Fruit fly (Drosophila melanogaster) whole organism, embryonic: Measurements from ENCODE around the gene CG14515.
A peak's percentile ranks its signal among the peaks of the same experiment; 100 is the strongest.

ENCODE experiments used
- Abd-B ChIP-seq: fragments of 200-800 bp; sonication (Bioruptor generic); optimal IDR thresholded peaks from 2 replicates; lab custom pipeline; 2018; ENCODE audit warnings: missing biosample characterization, mild to moderate bottlenecking, missing genetic modification characterization, moderate library complexity
- Asciz ChIP-seq: fragments of 200-800 bp; sonication (Bioruptor generic); optimal IDR thresholded peaks from 2 replicates; lab custom pipeline; 2017; ENCODE audit warnings: missing biosample characterization, mild to moderate bottlenecking, missing genetic modification characterization, missing genetic modification reagents
- CG10366 ChIP-seq: fragments of 200-800 bp; sonication (Bioruptor generic); IDR thresholded peaks from 2 replicates; pipeline ENCODE4 v1.3.6; 2022; ENCODE audit warnings: missing biosample characterization, missing genetic modification characterization
- CG12299 ChIP-seq: fragments of 200-800 bp; sonication (Bioruptor generic); optimal IDR thresholded peaks from 2 replicates; lab custom pipeline; 2018; ENCODE audit warnings: missing biosample characterization, mild to moderate bottlenecking, missing genetic modification characterization
- CG12942 ChIP-seq: fragments of 200-800 bp; sonication (Bioruptor generic); optimal IDR thresholded peaks from 3 replicates; lab custom pipeline; 2016; ENCODE audit warnings: missing biosample characterization, missing genetic modification characterization
- CG13296 ChIP-seq: fragments of 200-800 bp; sonication (Bioruptor generic); optimal IDR thresholded peaks from 3 replicates; lab custom pipeline; 2018; ENCODE audit warnings: missing biosample characterization, mild to moderate bottlenecking, missing genetic modification characterization
- CG14965 ChIP-seq: fragments of 200-800 bp; sonication (Bioruptor generic); optimal IDR thresholded peaks from 2 replicates; lab custom pipeline; 2016; ENCODE audit warnings: missing biosample characterization, missing genetic modification characterization, borderline replicate concordance
- CG15479 ChIP-seq: fragments of 200-800 bp; sonication (Bioruptor generic); optimal IDR thresholded peaks from 3 replicates; lab custom pipeline; 2019; ENCODE audit warnings: missing biosample characterization, mild to moderate bottlenecking, missing genetic modification characterization, moderate library complexity
- CG15601 ChIP-seq: fragments of 200-800 bp; sonication (Bioruptor generic); optimal IDR thresholded peaks from 3 replicates; lab custom pipeline; 2019; ENCODE audit warnings: missing biosample characterization, mild to moderate bottlenecking, missing genetic modification characterization, moderate library complexity
- CG15696 ChIP-seq: fragments of 200-800 bp; sonication (Bioruptor generic); optimal IDR thresholded peaks from 2 replicates; lab custom pipeline; 2019; ENCODE audit warnings: missing biosample characterization, mild to moderate bottlenecking, missing genetic modification characterization, moderate library complexity
- CG1647 ChIP-seq: fragments of 200-800 bp; sonication (Bioruptor generic); optimal IDR thresholded peaks from 3 replicates; lab custom pipeline; 2016; ENCODE audit warnings: missing biosample characterization, missing genetic modification characterization
- CG16815 ChIP-seq: fragments of 200-800 bp; sonication (Bioruptor generic); optimal IDR thresholded peaks from 3 replicates; lab custom pipeline; 2017; ENCODE audit warnings: missing biosample characterization, mild to moderate bottlenecking, missing genetic modification characterization
- CG2199 ChIP-seq: fragments of 200-800 bp; sonication (Bioruptor generic); IDR thresholded peaks from 3 replicates; pipeline ENCODE4 v1.3.6; 2022; ENCODE audit warnings: missing biosample characterization, missing genetic modification characterization
- CG2875 ChIP-seq: fragments of 200-800 bp; sonication (Bioruptor generic); optimal IDR thresholded peaks from 2 replicates; lab custom pipeline; 2017; ENCODE audit warnings: missing biosample characterization, mild to moderate bottlenecking, missing genetic modification characterization, missing genetic modification reagents
- CG30020 ChIP-seq: fragments of 200-800 bp; optimal IDR thresholded peaks from 2 replicates; lab custom pipeline; 2019; ENCODE audit warnings: missing biosample characterization, mild to moderate bottlenecking, missing genetic modification characterization, moderate library complexity
- CG3838 ChIP-seq: fragments of 200-800 bp; sonication (Bioruptor generic); optimal IDR thresholded peaks from 3 replicates; lab custom pipeline; 2016; ENCODE audit warnings: missing biosample characterization, missing genetic modification characterization
- CG4617 ChIP-seq: fragments of 200-800 bp; sonication (Bioruptor generic); optimal IDR thresholded peaks from 3 replicates; lab custom pipeline; 2016; ENCODE audit warnings: missing biosample characterization, missing genetic modification characterization, borderline replicate concordance
- CG4707 ChIP-seq: fragments of 200-800 bp; sonication (Bioruptor generic); optimal IDR thresholded peaks from 2 replicates; lab custom pipeline; 2018; ENCODE audit warnings: missing biosample characterization, mild to moderate bottlenecking, missing genetic modification characterization, moderate library complexity
- CG6175 ChIP-seq: fragments of 200-800 bp; sonication (Bioruptor generic); IDR thresholded peaks from 3 replicates; pipeline ENCODE4 v1.3.6; 2022; ENCODE audit warnings: missing biosample characterization, missing genetic modification characterization
- CG7745 ChIP-seq: fragments of 200-800 bp; sonication (Bioruptor generic); optimal IDR thresholded peaks from 2 replicates; lab custom pipeline; 2018; ENCODE audit warnings: missing biosample characterization, mild to moderate bottlenecking, missing genetic modification characterization, moderate library complexity
- CG8924 ChIP-seq: fragments of 200-800 bp; optimal IDR thresholded peaks from 3 replicates; lab custom pipeline; 2019; ENCODE audit warnings: missing biosample characterization, mild to moderate bottlenecking, missing genetic modification characterization, moderate library complexity
- CG9876 ChIP-seq: fragments of 200-800 bp; sonication (Bioruptor generic); optimal IDR thresholded peaks from 2 replicates; lab custom pipeline; 2016; ENCODE audit warnings: missing biosample characterization, missing genetic modification characterization
- Dad ChIP-seq: fragments of 200-800 bp; sonication (Bioruptor generic); optimal IDR thresholded peaks from 3 replicates; lab custom pipeline; 2016; ENCODE audit warnings: missing biosample characterization, missing genetic modification characterization
- Doc3 ChIP-seq: fragments of 200-800 bp; sonication (Bioruptor generic); IDR thresholded peaks from 3 replicates; pipeline ENCODE4 v1.3.6; 2022; ENCODE audit warnings: missing biosample characterization, missing genetic modification characterization; ENCODE audit not compliant: partially characterized antibody
- H15 ChIP-seq: fragments of 200-800 bp; sonication (Bioruptor generic); IDR thresholded peaks from 3 replicates; pipeline ENCODE4 v1.3.6; 2022; ENCODE audit warnings: missing biosample characterization, missing genetic modification characterization
- Hand ChIP-seq: fragments of 200-800 bp; sonication (Bioruptor generic); optimal IDR thresholded peaks from 2 replicates; lab custom pipeline; 2017; ENCODE audit warnings: mild to moderate bottlenecking, missing biosample characterization, missing genetic modification reagents, missing genetic modification characterization
- Scr ChIP-seq: fragments of 200-800 bp; sonication (Bioruptor generic); IDR thresholded peaks from 2 replicates; pipeline ENCODE4 v1.3.6; 2022; ENCODE audit warnings: missing biosample characterization, missing genetic modification characterization; ENCODE audit not compliant: partially characterized antibody
- dmrt11E ChIP-seq: fragments of 200-800 bp; sonication (Bioruptor generic); optimal IDR thresholded peaks from 3 replicates; lab custom pipeline; 2018; ENCODE audit warnings: missing biosample characterization, mild to moderate bottlenecking, missing genetic modification characterization, moderate library complexity
- grau ChIP-seq: fragments of 200-800 bp; optimal IDR thresholded peaks from 3 replicates; lab custom pipeline; 2019; ENCODE audit warnings: missing biosample characterization, mild to moderate bottlenecking, missing genetic modification characterization, moderate library complexity
- grn ChIP-seq: fragments of 200-800 bp; sonication (Bioruptor generic); optimal IDR thresholded peaks from 3 replicates; lab custom pipeline; 2017; ENCODE audit warnings: missing biosample characterization, missing genetic modification characterization
- gsb ChIP-seq: fragments of 200-800 bp; sonication (Bioruptor generic); IDR thresholded peaks from 2 replicates; pipeline ENCODE4 v1.3.6; 2022; ENCODE audit warnings: missing biosample characterization, missing genetic modification characterization
- gsb-n ChIP-seq: fragments of 200-800 bp; sonication (Bioruptor generic); optimal IDR thresholded peaks from 3 replicates; lab custom pipeline; 2018; ENCODE audit warnings: missing biosample characterization, mild to moderate bottlenecking, missing genetic modification characterization
- hkb ChIP-seq, 2 experiments: fragments of 200-800 bp in 1 of 2; fragments of >200 bp in 1 of 2; sonication (Bioruptor generic) in 1 of 2; IDR thresholded peaks in 1 of 2; optimal IDR thresholded peaks in 1 of 2; 2 replicates each; pipeline versions ENCODE4 v1.3.6 to Lab custom; 2017 to 2022; ENCODE audit warnings: missing biosample characterization in 1 of 2, missing genetic modification characterization in 1 of 2
- lab ChIP-seq: fragments of 200-800 bp; sonication (Bioruptor generic); optimal IDR thresholded peaks from 3 replicates; lab custom pipeline; 2017; ENCODE audit warnings: missing biosample characterization, missing genetic modification characterization, mild to moderate bottlenecking, moderate library complexity, missing genetic modification reagents
- lov ChIP-seq, 2 experiments: fragments of 200-800 bp in 1 of 2; fragments of >200 bp in 1 of 2; sonication (Bioruptor generic) in 1 of 2; IDR thresholded peaks in 1 of 2; optimal IDR thresholded peaks in 1 of 2; 2 replicates in 1 of 2; 3 replicates in 1 of 2; pipeline versions ENCODE4 v1.3.6 to Lab custom; 2017 to 2022; ENCODE audit warnings: missing biosample characterization in 1 of 2, missing genetic modification characterization in 1 of 2
- mam ChIP-seq: fragments of 200-800 bp; sonication (Bioruptor generic); optimal IDR thresholded peaks from 3 replicates; lab custom pipeline; 2016; ENCODE audit warnings: missing biosample characterization, missing genetic modification characterization
- nmo ChIP-seq: fragments of 200-800 bp; sonication (Bioruptor generic); optimal IDR thresholded peaks from 2 replicates; lab custom pipeline; 2018; ENCODE audit warnings: missing biosample characterization, mild to moderate bottlenecking, missing genetic modification characterization, moderate library complexity
- pan ChIP-seq, 4 experiments: fragments of >200 bp in 3 of 4; fragments of 200-800 bp in 1 of 4; sonication (Bioruptor generic) in 1 of 4; optimal IDR thresholded peaks in 3 of 4; IDR thresholded peaks in 1 of 4; 2 replicates each; pipeline versions ENCODE4 v1.3.6 to Lab custom; 2017 to 2022; ENCODE audit warnings: missing biosample characterization in 2 of 4, missing genetic modification characterization in 2 of 4, mixed read lengths in 1 of 4
- pita ChIP-seq: fragments of 200-800 bp; sonication (Bioruptor generic); optimal IDR thresholded peaks from 2 replicates; lab custom pipeline; 2017; ENCODE audit warnings: missing biosample characterization, mild to moderate bottlenecking, missing genetic modification characterization
- schlank ChIP-seq: fragments of 200-800 bp; sonication (Bioruptor generic); optimal IDR thresholded peaks from 2 replicates; lab custom pipeline; 2018; ENCODE audit warnings: missing biosample characterization, mild to moderate bottlenecking, missing genetic modification characterization
- sens ChIP-seq: fragments of 200-800 bp; sonication (Bioruptor generic); peaks from one replicate; lab custom pipeline; 2016; ENCODE audit warnings: missing biosample characterization, missing genetic modification characterization
- sob ChIP-seq: fragments of 200-800 bp; sonication (Bioruptor generic); IDR thresholded peaks from 2 replicates; pipeline ENCODE4 v1.3.6; 2022; ENCODE audit warnings: missing biosample characterization, missing genetic modification characterization
- stwl ChIP-seq: fragments of 200-800 bp; sonication (Bioruptor generic); optimal IDR thresholded peaks from 3 replicates; lab custom pipeline; 2018; ENCODE audit warnings: missing biosample characterization, mild to moderate bottlenecking, missing genetic modification characterization, moderate library complexity
- tin ChIP-seq: fragments of 200-800 bp; sonication (Bioruptor generic); optimal IDR thresholded peaks from 3 replicates; lab custom pipeline; 2016; ENCODE audit warnings: missing biosample characterization, missing genetic modification characterization
- vnd ChIP-seq: fragments of 200-800 bp; sonication (Bioruptor generic); IDR thresholded peaks from 3 replicates; pipeline ENCODE4 v1.3.6; 2022; ENCODE audit warnings: missing biosample characterization, missing genetic modification characterization; ENCODE audit not compliant: partially characterized antibody
- wor ChIP-seq: fragments of 200-800 bp; sonication (Bioruptor generic); IDR thresholded peaks from 2 replicates; pipeline ENCODE4 v1.3.6; 2022; ENCODE audit warnings: missing biosample characterization, missing genetic modification characterization
- z ChIP-seq: fragments of 200-800 bp; sonication (Bioruptor generic); IDR thresholded peaks from 3 replicates; pipeline ENCODE4 v1.3.6; 2022; ENCODE audit warnings: missing biosample characterization, missing genetic modification characterization

The CG14515 gene

dm6 chr3R:29207012-29207656 is 9.8 kb downstream of the CG14515 start (continued):
- TF ChIP-seq gsb-n = peak; percentile 42
- TF ChIP-seq sens = peak; percentile 48
- TF ChIP-seq lov (optimal IDR thresholded peaks at IDR 0.05; lab: Kevin White, UChicago) = no peak
- TF ChIP-seq lov (GFP tag; IDR thresholded peaks at IDR 0.05; lab: Robert Waterston, UW) = peak; percentile 64; the same call in 1 of the 3 replicates
- no peak for TF ChIP-seq Scr (GFP tag; lab: Robert Waterston, UW)
- TF ChIP-seq hkb (optimal IDR thresholded peaks at IDR 0.05; lab: Kevin White, UChicago) = no peak
- peak; percentile 74 for TF ChIP-seq hkb (GFP tag; IDR thresholded peaks at IDR 0.05; lab: Robert Waterston, UW)
- TF ChIP-seq CG14965 (GFP tag; lab: Kevin White, UChicago) = no peak
- TF ChIP-seq CG30020 (tag; lab: Kevin White, UChicago) = no peak
- peak; percentile 46 for TF ChIP-seq dmrt11E (tag; lab: Kevin White, UChicago)
- TF ChIP-seq CG15696 (tag; lab: Kevin White, UChicago) = peak; percentile 37
- no peak for TF ChIP-seq z (GFP tag; lab: Robert Waterston, UW)
- TF ChIP-seq CG15479 (GFP tag; lab: Kevin White, UChicago) = no peak
- TF ChIP-seq Asciz (GFP tag; lab: Kevin White, UChicago) = peak; percentile 29
- no peak for TF ChIP-seq CG9876 (GFP tag; lab: Kevin White, UChicago)
- peak; percentile 64 for TF ChIP-seq nmo
- TF ChIP-seq CG7745 = no peak
- TF ChIP-seq schlank (tag; lab: Kevin White, UChicago) = peak; percentile 5
- peak; percentile 43 for TF ChIP-seq tin (GFP tag; lab: Kevin White, UChicago)
- TF ChIP-seq CG1647 = no peak
- TF ChIP-seq Dad (GFP tag; lab: Kevin White, UChicago) = no peak
- TF ChIP-seq CG4707 (GFP tag; lab: Kevin White, UChicago) = peak; percentile 43
- peak; percentile 75 for TF ChIP-seq Abd-B (GFP tag; lab: Kevin White, UChicago)
- peak; percentile 26 for TF ChIP-seq CG12942 (GFP tag; lab: Kevin White, UChicago)
- peak; percentile 2 for TF ChIP-seq grn (GFP tag; lab: Kevin White, UChicago)
- no peak; the same call in 2 of the 3 replicates for TF ChIP-seq CG6175 (GFP tag; lab: Robert Waterston, UW)
- peak; percentile 37 for TF ChIP-seq CG16815
- peak; percentile 70 for TF ChIP-seq lab (GFP tag; lab: Kevin White, UChicago)
- TF ChIP-seq pita (GFP tag; lab: Kevin White, UChicago) = no peak
- TF ChIP-seq Hand (GFP tag; lab: Kevin White, UChicago) = no peak
- no peak for TF ChIP-seq CG2199 (GFP tag; lab: Robert Waterston, UW)
- TF ChIP-seq pan (optimal IDR thresholded peaks at IDR 0.05; lab: Kevin White, UChicago) = no peak
- peak in 1 of 2 experiments; percentile 85 for TF ChIP-seq pan (GFP tag; optimal IDR thresholded peaks at IDR 0.05 in 1 of 2, IDR thresholded peaks at IDR 0.05 in 1 of 2)
- TF ChIP-seq vnd (GFP tag; lab: Robert Waterston, UW) = no peak
- TF ChIP-seq CG15601 (tag; lab: Kevin White, UChicago) = peak; percentile 35
- TF ChIP-seq gsb (GFP tag; lab: Robert Waterston, UW) = 0 out of 2 replicates have a peak, but pooled peaks have one; percentile 34
- no peak for TF ChIP-seq stwl
- TF ChIP-seq CG13296 (GFP tag; lab: Kevin White, UChicago) = peak; percentile 67
- no peak for TF ChIP-seq CG3838 (GFP tag; lab: Kevin White, UChicago)
- TF ChIP-seq sob = peak; percentile 75
- TF ChIP-seq grau = peak; percentile 91
- peak; percentile 39; the same call in 1 of the 2 replicates for TF ChIP-seq wor (GFP tag; lab: Robert Waterston, UW)
- TF ChIP-seq CG8924 (tag; lab: Kevin White, UChicago) = peak; percentile 65
- no peak for TF ChIP-seq Doc3 (GFP tag; lab: Robert Waterston, UW)
- TF ChIP-seq CG10366 (GFP tag; lab: Robert Waterston, UW) = peak; percentile 73
- peak; percentile 35 for TF ChIP-seq CG12299 (tag; lab: Kevin White, UChicago)
- peak; percentile 30 for TF ChIP-seq mam
- TF ChIP-seq CG2875 (GFP tag; lab: Kevin White, UChicago) = peak; percentile 9
- TF ChIP-seq CG4617 (GFP tag; lab: Kevin White, UChicago) = no peak
- peak; percentile 66; the same call in 1 of the 3 replicates for TF ChIP-seq H15 (GFP tag; lab: Robert Waterston, UW)
